Worm (Caenorhabditis elegans) whole organism, late embryonic: ENCODE measurements around the gene ins-5.

ENCODE experiments used
- ceh-6 ChIP-seq: fragments of 200-800 bp; sonication (Bioruptor generic); optimal IDR thresholded peaks from 2 replicates; lab custom pipeline; 2018; ENCODE audit warnings: mild to moderate bottlenecking, missing genetic modification characterization, missing compliant biosample characterization
- hlh-30 ChIP-seq: sonication (generic microtip); optimal IDR thresholded peaks from 2 replicates; lab custom pipeline; 2017; ENCODE audit warnings: antibody characterized with exemption, missing genetic modification characterization, missing compliant biosample characterization; ENCODE audit not compliant: insufficient read depth
- pha-4 ChIP-seq: fragments of 150-350 bp; optimal IDR thresholded peaks from 2 replicates; lab custom pipeline; 2018; ENCODE audit warnings: missing biosample characterization, missing genetic modification reagents, missing genetic modification characterization

DNA sequence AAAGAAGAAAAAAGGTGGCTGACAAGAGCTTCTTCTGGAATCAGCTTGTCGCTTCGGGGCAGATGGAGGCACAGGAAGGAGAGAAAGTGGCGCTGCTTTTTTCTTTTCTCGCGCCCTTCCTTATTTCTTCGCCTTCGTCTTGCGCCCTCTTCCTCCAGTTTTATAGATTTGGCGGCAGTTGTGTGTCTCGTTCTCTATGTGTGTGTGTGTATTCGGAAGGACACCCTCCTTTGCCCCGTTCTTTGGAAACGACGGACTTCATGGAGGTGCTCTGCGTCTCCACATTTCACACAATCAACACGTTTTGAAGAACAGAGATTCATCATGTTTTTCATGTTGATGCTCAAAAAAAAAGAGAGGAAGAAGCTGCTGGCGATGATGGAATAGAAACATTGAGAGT, 48.7 kb upstream of the ins-5 start:
- no peak for TF ChIP-seq ceh-6 (GFP tag; lab: Kevin White, UChicago)
- no peak for TF ChIP-seq hlh-30 (tag; lab: Kevin White, UChicago)
- TF ChIP-seq pha-4: no peak
